Worm (Caenorhabditis elegans) whole organism, young adult: Measurements from ENCODE around the gene idpp-8.

Experiments used
- B0019.2 ChIP-seq: fragments of 200-800 bp; sonication (Bioruptor generic); conservative IDR thresholded peaks from 2 replicates; pipeline ENCODE4 v1.3.6; 2022; ENCODE audit warnings: missing genetic modification reagents, missing genetic modification characterization, missing compliant biosample characterization
- C06A6.2 ChIP-seq: fragments of 200-800 bp; sonication (Bioruptor generic); conservative IDR thresholded peaks from 2 replicates; pipeline ENCODE4 v1.3.6; 2022; ENCODE audit warnings: missing genetic modification characterization, missing compliant biosample characterization
- F39B2.1 ChIP-seq: fragments of 200-800 bp; sonication (Bioruptor generic); IDR thresholded peaks from 2 replicates; pipeline ENCODE4 v1.3.6; 2022; ENCODE audit warnings: missing genetic modification reagents, missing genetic modification characterization, missing compliant biosample characterization
- K11D2.4 ChIP-seq: fragments of 200-800 bp; sonication (Bioruptor generic); IDR thresholded peaks from 2 replicates; pipeline ENCODE4 v1.3.6; 2022; ENCODE audit warnings: missing genetic modification reagents, missing genetic modification characterization, missing compliant biosample characterization
- Y53G8AR.9 ChIP-seq: fragments of 200-800 bp; sonication (Bioruptor generic); conservative IDR thresholded peaks from 2 replicates; pipeline ENCODE4 v1.3.6; 2022; ENCODE audit warnings: missing genetic modification reagents, missing genetic modification characterization, missing compliant biosample characterization
- Y67H2A.10 ChIP-seq: fragments of 200-800 bp; sonication (Bioruptor generic); conservative IDR thresholded peaks from 2 replicates; pipeline ENCODE4 v1.3.6; 2022; ENCODE audit warnings: missing genetic modification reagents, missing genetic modification characterization, missing compliant biosample characterization
- Y95B8A.8 ChIP-seq: fragments of 200-800 bp; sonication (Bioruptor generic); IDR thresholded peaks from 2 replicates; pipeline ENCODE4 v1.3.6; 2022; ENCODE audit warnings: missing genetic modification reagents, missing genetic modification characterization, missing compliant biosample characterization
- aptf-3 ChIP-seq: fragments of 200-800 bp; sonication (Bioruptor generic); IDR thresholded peaks from 2 replicates; pipeline ENCODE4 v1.3.6; 2022; ENCODE audit warnings: missing genetic modification characterization, missing compliant biosample characterization
- attf-3 ChIP-seq: fragments of 200-800 bp; sonication (Bioruptor generic); conservative IDR thresholded peaks from 2 replicates; pipeline ENCODE4 v1.3.6; 2022; ENCODE audit warnings: missing genetic modification reagents, missing genetic modification characterization, missing compliant biosample characterization
- bed-2 ChIP-seq: fragments of 200-800 bp; sonication (Bioruptor generic); IDR thresholded peaks from 2 replicates; pipeline ENCODE4 v1.3.6; 2022; ENCODE audit warnings: missing genetic modification reagents, missing genetic modification characterization, missing compliant biosample characterization
- ceh-27 ChIP-seq: fragments of 200-800 bp; sonication (Bioruptor generic); optimal IDR thresholded peaks from 2 replicates; lab custom pipeline; 2018; ENCODE audit warnings: mild to moderate bottlenecking, missing genetic modification characterization, moderate library complexity, missing compliant biosample characterization
- ceh-40 ChIP-seq: fragments of 200-800 bp; sonication (Bioruptor generic); IDR thresholded peaks from 2 replicates; pipeline ENCODE4 v1.3.6; 2022; ENCODE audit warnings: missing genetic modification characterization, missing compliant biosample characterization
- ceh-58 ChIP-seq: fragments of 200-800 bp; sonication (Bioruptor generic); IDR thresholded peaks from 2 replicates; pipeline ENCODE4 v1.3.6; 2022; ENCODE audit warnings: missing genetic modification characterization, missing compliant biosample characterization
- ekl-4 ChIP-seq: fragments of 200-800 bp; sonication (Bioruptor generic); IDR thresholded peaks from 2 replicates; pipeline ENCODE4 v1.3.6; 2022; ENCODE audit warnings: missing genetic modification reagents, missing genetic modification characterization, missing compliant biosample characterization
- gei-17 ChIP-seq: fragments of 200-800 bp; sonication (Bioruptor generic); optimal IDR thresholded peaks from 2 replicates; lab custom pipeline; 2018; ENCODE audit warnings: mild to moderate bottlenecking, missing genetic modification characterization, missing compliant biosample characterization
- him-1 ChIP-seq: sonication (generic microtip); optimal IDR thresholded peaks from 2 replicates; lab custom pipeline; 2016; ENCODE audit warnings: missing genotype, missing genetic modification reagents, missing genetic modification characterization, missing compliant biosample characterization
- hlh-12 ChIP-seq: sonication (generic microtip); optimal IDR thresholded peaks from 2 replicates; lab custom pipeline; 2016; ENCODE audit warnings: missing genetic modification characterization, missing compliant biosample characterization
- hmg-20 ChIP-seq: fragments of 200-800 bp; sonication (Bioruptor generic); IDR thresholded peaks from 2 replicates; pipeline ENCODE4 v1.3.6; 2022; ENCODE audit warnings: missing genetic modification reagents, missing genetic modification characterization, missing compliant biosample characterization
- let-526 ChIP-seq: fragments of 200-800 bp; sonication (Bioruptor generic); IDR thresholded peaks from 2 replicates; pipeline ENCODE4 v1.3.6; 2022; ENCODE audit warnings: missing genetic modification reagents, missing genetic modification characterization, missing compliant biosample characterization
- lir-1 ChIP-seq: fragments of 200-800 bp; sonication (Bioruptor generic); conservative IDR thresholded peaks from 2 replicates; pipeline ENCODE4 v1.3.6; 2022; ENCODE audit warnings: missing genetic modification reagents, missing genetic modification characterization, missing compliant biosample characterization
- lsl-1 ChIP-seq: fragments of 200-800 bp; sonication (Bioruptor generic); optimal IDR thresholded peaks from 2 replicates; lab custom pipeline; 2018; ENCODE audit warnings: mild to moderate bottlenecking, missing genetic modification characterization, moderate library complexity, missing compliant biosample characterization
- lsy-27 ChIP-seq: sonication (generic microtip); optimal IDR thresholded peaks from 2 replicates; lab custom pipeline; 2017; ENCODE audit warnings: missing genetic modification characterization, mild to moderate bottlenecking, missing compliant biosample characterization, antibody characterized with exemption, missing genotype, borderline replicate concordance; ENCODE audit not compliant: insufficient read depth
- madf-10 ChIP-seq: sonication (generic microtip); optimal IDR thresholded peaks from 2 replicates; lab custom pipeline; 2016; ENCODE audit warnings: mild to moderate bottlenecking, missing genetic modification characterization, missing compliant biosample characterization
- mcd-1 ChIP-seq: fragments of 200-800 bp; sonication (Bioruptor generic); IDR thresholded peaks from 2 replicates; pipeline ENCODE4 v1.3.6; 2022; ENCODE audit warnings: missing genetic modification reagents, missing genetic modification characterization, missing compliant biosample characterization
- mes-4 ChIP-seq: sonication (generic microtip); optimal IDR thresholded peaks from 2 replicates; lab custom pipeline; 2016; ENCODE audit warnings: missing genotype, missing genetic modification characterization, missing compliant biosample characterization
- nfyb-1 ChIP-seq: fragments of 200-800 bp; sonication (Bioruptor generic); IDR thresholded peaks from 2 replicates; pipeline ENCODE4 v1.3.6; 2022; ENCODE audit warnings: missing genetic modification reagents, missing genetic modification characterization, missing compliant biosample characterization
- nhr-27 ChIP-seq: fragments of 200-800 bp; sonication (Bioruptor generic); optimal IDR thresholded peaks from 2 replicates; lab custom pipeline; 2018; ENCODE audit warnings: mild to moderate bottlenecking, missing genetic modification characterization, moderate library complexity, missing compliant biosample characterization
- nhr-80 ChIP-seq: sonication (generic microtip); optimal IDR thresholded peaks from 2 replicates; lab custom pipeline; 2016; ENCODE audit warnings: missing genetic modification characterization, missing compliant biosample characterization
- nhr-90 ChIP-seq: sonication (generic microtip); optimal IDR thresholded peaks from 2 replicates; lab custom pipeline; 2016; ENCODE audit warnings: missing genotype, mild to moderate bottlenecking, missing genetic modification characterization, missing compliant biosample characterization
- pbrm-1 ChIP-seq: fragments of 200-800 bp; sonication (Bioruptor generic); IDR thresholded peaks from 2 replicates; pipeline ENCODE4 v1.3.6; 2022; ENCODE audit warnings: missing genetic modification reagents, missing genetic modification characterization, missing compliant biosample characterization
- pha-4 ChIP-seq: fragments of 150-350 bp; sonication (generic microtip); optimal IDR thresholded peaks from 2 replicates; lab custom pipeline; 2014; ENCODE audit warnings: missing biosample characterization, missing genetic modification reagents, missing genetic modification characterization
- snpc-4 ChIP-seq, 5 experiments: fragments of 150-350 bp in 1 of 5; sonication (generic microtip) in 4 of 5; optimal IDR thresholded peaks; 2 replicates each; lab custom pipeline; 2014 to 2018; ENCODE audit warnings: missing genetic modification characterization in 5 of 5, missing biosample characterization in 3 of 5, antibody characterized with exemption in 2 of 5, mild to moderate bottlenecking in 2 of 5, missing compliant biosample characterization in 2 of 5, missing genotype in 2 of 5, moderate library complexity in 2 of 5, missing genetic modification reagents in 1 of 5
- somi-1 ChIP-seq: fragments of 200-800 bp; sonication (Bioruptor generic); optimal IDR thresholded peaks from 2 replicates; lab custom pipeline; 2018; ENCODE audit warnings: mild to moderate bottlenecking, missing genetic modification characterization, missing compliant biosample characterization
- ztf-18 ChIP-seq: sonication (generic microtip); optimal IDR thresholded peaks from 2 replicates; lab custom pipeline; 2016; ENCODE audit warnings: missing genotype, mild to moderate bottlenecking, missing genetic modification characterization, missing compliant biosample characterization
- ztf-22 ChIP-seq: fragments of 200-800 bp; sonication (Bioruptor generic); optimal IDR thresholded peaks from 2 replicates; lab custom pipeline; 2018; ENCODE audit warnings: mild to moderate bottlenecking, missing genetic modification characterization, moderate library complexity, missing compliant biosample characterization
- ztf-26 ChIP-seq: sonication (generic microtip); optimal IDR thresholded peaks from 2 replicates; lab custom pipeline; 2017; ENCODE audit warnings: missing genetic modification characterization, missing compliant biosample characterization
- ztf-6 ChIP-seq: fragments of 200-800 bp; sonication (Bioruptor generic); IDR thresholded peaks from 2 replicates; pipeline ENCODE4 v1.3.6; 2022; ENCODE audit warnings: missing genetic modification reagents, missing genetic modification characterization, missing compliant biosample characterization

Gene idpp-8

ce11 chrII:10315252-10315651 lies at the start of gene idpp-8:
Gene idpp-8, plus strand, starts transcription at chrII:10315552.
- TF ChIP-seq F39B2.1 (GFP tag; lab: Robert Waterston, UW), result no peak
- no peak for TF ChIP-seq mes-4 (tag; lab: Kevin White, UChicago)
- TF ChIP-seq ztf-6 (GFP tag; lab: Robert Waterston, UW), result no peak
- TF ChIP-seq nhr-80, result no peak
- TF ChIP-seq Y67H2A.10 (GFP tag; lab: Robert Waterston, UW), result no peak
- TF ChIP-seq somi-1 (GFP tag; lab: Kevin White, UChicago), result no peak
- TF ChIP-seq pha-4 (tag; lab: Kevin White, UChicago), result no peak
- no peak for TF ChIP-seq mcd-1 (GFP tag; lab: Robert Waterston, UW)
- TF ChIP-seq ekl-4, result no peak
- TF ChIP-seq K11D2.4 (GFP tag; lab: Robert Waterston, UW), result no peak
- no peak for TF ChIP-seq nhr-90 (tag; lab: Kevin White, UChicago)
- no peak for TF ChIP-seq madf-10 (tag; lab: Kevin White, UChicago)
- TF ChIP-seq Y95B8A.8 (GFP tag; lab: Robert Waterston, UW), result no peak
- TF ChIP-seq, all 124 proteins: peak for 0

- TF ChIP-seq aptf-3 (GFP tag; lab: Robert Waterston, UW) (no peak), nhr-90 (tag; lab: Kevin White, UChicago) (no peak), hlh-12 (tag; lab: Kevin White, UChicago) (no peak), hmg-20 (GFP tag; lab: Robert Waterston, UW) (no peak), somi-1 (GFP tag; lab: Kevin White, UChicago) (no peak), K11D2.4 (GFP tag; lab: Robert Waterston, UW) (no peak), let-526 (GFP tag; lab: Robert Waterston, UW) (no peak), ceh-40 (GFP tag; lab: Robert Waterston, UW) (no peak), nfyb-1 (GFP tag; lab: Robert Waterston, UW) (no peak), Y53G8AR.9 (GFP tag; lab: Robert Waterston, UW) (no peak), mcd-1 (GFP tag; lab: Robert Waterston, UW) (no peak), lsl-1 (GFP tag; lab: Kevin White, UChicago) (no peak), ceh-27 (no peak), ztf-18 (tag; lab: Kevin White, UChicago) (no peak), ceh-58 (GFP tag; lab: Robert Waterston, UW) (no peak), snpc-4 (GFP tag; optimal IDR thresholded peaks at IDR 0.05; lab: Kevin White, UChicago) (no peak), snpc-4 (tag; optimal IDR thresholded peaks at IDR 0.05; lab: Kevin White, UChicago) (no peak)
Measured at ce11 chrII:10270052-10270451, 45.3 kb upstream of the idpp-8 start, which contains the start of gene F54B3.2. Gene F54B3.2, minus strand, starts transcription at chrII:10270152.

ce11 chrII:10271093-10271492 lies 44.3 kb upstream of the idpp-8 start, which contains the start of gene F54B3.4:
Gene F54B3.4, minus strand, starts transcription at chrII:10271193.
- TF ChIP-seq B0019.2 (GFP tag; lab: Robert Waterston, UW) (no peak), nhr-27 (no peak), bed-2 (no peak), pbrm-1 (no peak), lsy-27 (tag; lab: Kevin White, UChicago) (no peak), gei-17 (GFP tag; lab: Kevin White, UChicago) (no peak), lir-1 (no peak), ekl-4 (no peak), ztf-26 (no peak), him-1 (tag; lab: Kevin White, UChicago) (no peak), ztf-22 (GFP tag; lab: Kevin White, UChicago) (no peak), C06A6.2 (GFP tag; lab: Robert Waterston, UW) (no peak), nhr-80 (no peak), attf-3 (GFP tag; lab: Robert Waterston, UW) (no peak), Y67H2A.10 (GFP tag; lab: Robert Waterston, UW) (no peak), lsl-1 (GFP tag; lab: Kevin White, UChicago) (no peak)
